Fruit fly (Drosophila melanogaster): ENCODE measurements around the gene CG14642.
"Not testable (repeated sequence)": the region's sequence is repeated elsewhere in the genome, so short reads cannot be mapped to it uniquely, and the experiment has no call there.

CG14642 gene

dm6 chr3R:4243096-4243940 is 801 bp upstream of the CG14642 start, which contains the start of gene CG34305:
CG34305 (minus strand) TSS chr3R:4243146.
- no peak for TF ChIP-seq noc (tag; optimal IDR thresholded peaks at IDR 0.05)

- no peak for TF ChIP-seq noc (tag; optimal IDR thresholded peaks at IDR 0.05)
Observed at dm6 chr3R:4241776-4242175, 741 bp downstream of the CG14642 start.

dm6 chr3R:4236534-4236933 is 6.0 kb downstream of the CG14642 start:
- TF ChIP-seq noc (tag; optimal IDR thresholded peaks at IDR 0.05): no peak

dm6 chr3R:4234991-4235553 is 7.4 kb downstream of the CG14642 start, which contains the start of gene Gel:
Gel (plus strand) TSS chr3R:4235217.
- peak; percentile 49 for TF ChIP-seq noc (tag; optimal IDR thresholded peaks at IDR 0.05)

dm6 chr3R:4233018-4233385 is 9.5 kb downstream of the CG14642 start, which contains the start of gene abs:
abs (plus strand) TSS chr3R:4233047.
- no peak for TF ChIP-seq noc (tag; optimal IDR thresholded peaks at IDR 0.05)

dm6 chr3R:4232139-4233017 is 10.1 kb downstream of the CG14642 start, which contains the start of gene CG14641:
CG14641 (minus strand) TSS chr3R:4232342.
- no peak for TF ChIP-seq noc (tag; optimal IDR thresholded peaks at IDR 0.05)

dm6 chr3R:4229137-4229764 is 13.3 kb downstream of the CG14642 start, which contains the start of gene DhpD:
DhpD (minus strand) TSS chr3R:4229238.
- TF ChIP-seq noc (tag; optimal IDR thresholded peaks at IDR 0.05): peak; percentile 87

dm6 chr3R:4228426-4228825 is 14.1 kb downstream of the CG14642 start:
- no peak for TF ChIP-seq noc (tag; optimal IDR thresholded peaks at IDR 0.05)

- no peak for TF ChIP-seq noc (tag; optimal IDR thresholded peaks at IDR 0.05)
Observed at dm6 chr3R:4220780-4221179, 21.7 kb downstream of the CG14642 start.

- TF ChIP-seq noc (tag; optimal IDR thresholded peaks at IDR 0.05): no peak
Observed at dm6 chr3R:4220030-4220429, 22.5 kb downstream of the CG14642 start, which contains the start of gene CG31516. CG31516 (minus strand) TSS chr3R:4220130.

dm6 chr3R:4215264-4215993 is 27.1 kb downstream of the CG14642 start, which contains the start of gene CG14636:
CG14636 (minus strand) TSS chr3R:4215314.
- peak; percentile 68 for TF ChIP-seq noc (tag; optimal IDR thresholded peaks at IDR 0.05)

dm6 chr3R:4214601-4215000 is 27.9 kb downstream of the CG14642 start:
- TF ChIP-seq noc (tag; optimal IDR thresholded peaks at IDR 0.05): no peak

- TF ChIP-seq noc (tag; optimal IDR thresholded peaks at IDR 0.05): no peak
Observed at dm6 chr3R:4214038-4214437, 28.5 kb downstream of the CG14642 start.

dm6 chr3R:4211483-4211882 is 31.0 kb downstream of the CG14642 start, which contains the start of gene aux:
aux (plus strand) TSS chr3R:4211783.
- not testable (repeated sequence) for TF ChIP-seq noc (tag; optimal IDR thresholded peaks at IDR 0.05)

dm6 chr3R:4197055-4197454 is 45.5 kb downstream of the CG14642 start, which contains the start of gene beta-Man:
beta-Man (plus strand) TSS chr3R:4197206.
- TF ChIP-seq noc (tag; optimal IDR thresholded peaks at IDR 0.05): no peak
